Worm (Caenorhabditis elegans): ENCODE data around the gene fbxl-1.

DNA sequence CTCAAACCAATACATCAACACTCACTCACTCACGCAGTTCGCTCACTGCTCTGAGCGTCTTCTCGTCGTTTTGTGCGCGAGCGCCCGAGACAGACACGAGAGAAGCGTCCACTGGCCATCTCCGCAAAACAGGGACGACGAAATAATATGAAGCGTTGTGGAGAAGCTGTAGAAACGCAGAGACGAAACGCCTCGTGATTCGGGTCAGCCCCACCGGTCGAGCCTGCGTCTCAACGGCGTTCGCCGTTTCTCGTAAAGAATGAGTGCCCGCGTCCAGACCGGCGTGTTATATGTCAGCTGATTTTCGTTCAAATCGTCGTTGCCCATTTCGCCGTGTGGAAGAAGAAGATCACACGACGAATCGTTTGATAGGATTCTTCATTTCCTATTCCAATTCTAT is at the start of gene fbxl-1:
- TF ChIP-seq elt-3 (tag; optimal IDR thresholded peaks at IDR 0.05): no peak
- TF ChIP-seq blmp-1 (tag; optimal IDR thresholded peaks at IDR 0.05): no peak
